Fruit fly (Drosophila melanogaster) whole organism, embryonic: ENCODE results near the gene Him.

Source experiments
- Adf1 ChIP-seq: fragments of 200-800 bp; sonication (Bioruptor generic); IDR thresholded peaks from 2 replicates; pipeline ENCODE4 v1.3.6; 2022; ENCODE audit warnings: missing biosample characterization, missing genetic modification characterization
- CG4360 ChIP-seq: fragments of 200-800 bp; sonication (Bioruptor generic); IDR thresholded peaks from 2 replicates; pipeline ENCODE4 v1.3.6; 2022; ENCODE audit warnings: missing biosample characterization, missing genetic modification characterization
- CG6175 ChIP-seq: fragments of 200-800 bp; sonication (Bioruptor generic); IDR thresholded peaks from 3 replicates; pipeline ENCODE4 v1.3.6; 2022; ENCODE audit warnings: missing biosample characterization, missing genetic modification characterization
- CG6683 ChIP-seq: fragments of 200-800 bp; sonication (Bioruptor generic); optimal IDR thresholded peaks from 2 replicates; lab custom pipeline; 2017; ENCODE audit warnings: missing biosample characterization, mild to moderate bottlenecking, missing genetic modification characterization, missing genetic modification reagents
- CoRest ChIP-seq: fragments of 200-800 bp; sonication (Bioruptor generic); optimal IDR thresholded peaks from 3 replicates; lab custom pipeline; 2018; ENCODE audit warnings: missing biosample characterization, mild to moderate bottlenecking, missing genetic modification characterization, moderate library complexity
- Dad ChIP-seq: fragments of 200-800 bp; sonication (Bioruptor generic); optimal IDR thresholded peaks from 3 replicates; lab custom pipeline; 2016; ENCODE audit warnings: missing biosample characterization, missing genetic modification characterization
- ase ChIP-seq: fragments of 200-800 bp; sonication (Bioruptor generic); IDR thresholded peaks from 3 replicates; pipeline ENCODE4 v1.3.6; 2022; ENCODE audit warnings: missing biosample characterization, missing genetic modification characterization
- disco-r ChIP-seq: fragments of 200-800 bp; sonication (Bioruptor generic); optimal IDR thresholded peaks from 2 replicates; lab custom pipeline; 2016; ENCODE audit warnings: missing biosample characterization, missing genetic modification characterization
- jing ChIP-seq: fragments of 200-800 bp; sonication (Bioruptor generic); optimal IDR thresholded peaks from 2 replicates; lab custom pipeline; 2018; ENCODE audit warnings: missing biosample characterization, mild to moderate bottlenecking, missing genetic modification characterization
- trem ChIP-seq: fragments of 200-800 bp; optimal IDR thresholded peaks from 3 replicates; lab custom pipeline; 2019; ENCODE audit warnings: missing biosample characterization, mild to moderate bottlenecking, missing genetic modification characterization, moderate library complexity

dm6 chrX:18197642-18198041, 11.6 kb upstream of the Him start:
- TF ChIP-seq jing (GFP tag; lab: Kevin White, UChicago): no peak
- TF ChIP-seq ase: no peak
- no peak for TF ChIP-seq CG6175 (GFP tag; lab: Robert Waterston, UW)
- no peak for TF ChIP-seq Dad
- TF ChIP-seq trem (tag; lab: Kevin White, UChicago): no peak
- no peak for TF ChIP-seq Adf1 (GFP tag; lab: Robert Waterston, UW)
- TF ChIP-seq CG4360: no peak
- no peak for TF ChIP-seq CG6683 (GFP tag; lab: Kevin White, UChicago)
- no peak for TF ChIP-seq disco-r (GFP tag; lab: Kevin White, UChicago)
- no peak for TF ChIP-seq CoRest (tag; lab: Kevin White, UChicago)
